Worm (Caenorhabditis elegans) whole organism, L3 larva: ENCODE measurements around the gene Y43F8B.25.

Source experiments
- aly-2 ChIP-seq: fragments of 150-350 bp; optimal IDR thresholded peaks from 2 replicates; lab custom pipeline; 2014; ENCODE audit warnings: missing biosample characterization, missing genetic modification characterization
- egl-27 ChIP-seq: sonication (generic microtip); optimal IDR thresholded peaks from 4 replicates; lab custom pipeline; 2017; ENCODE audit warnings: missing biosample characterization, missing genetic modification reagents, missing genetic modification characterization
- elt-3 ChIP-seq, 3 experiments: fragments of 150-350 bp in 1 of 3; sonication (generic microtip) in 2 of 3; optimal IDR thresholded peaks; 2 replicates in 2 of 3; 4 replicates in 1 of 3; lab custom pipeline; 2014 to 2017; ENCODE audit warnings: missing biosample characterization in 3 of 3, missing genetic modification characterization in 3 of 3
- lin-39 ChIP-seq: fragments of 150-350 bp; optimal IDR thresholded peaks from 2 replicates; lab custom pipeline; 2018; ENCODE audit warnings: missing biosample characterization, missing genetic modification reagents, missing genetic modification characterization
- nfya-1 ChIP-seq: sonication (generic microtip); optimal IDR thresholded peaks from 2 replicates; lab custom pipeline; 2017; ENCODE audit warnings: missing genetic modification characterization, mild to moderate bottlenecking, missing compliant biosample characterization, antibody characterized with exemption, moderate library complexity; ENCODE audit not compliant: insufficient read depth
- nhr-237 ChIP-seq: fragments of 150-350 bp; optimal IDR thresholded peaks from 2 replicates; lab custom pipeline; 2014; ENCODE audit warnings: missing biosample characterization, missing genetic modification characterization
- nhr-67 ChIP-seq: fragments of 150-350 bp; optimal IDR thresholded peaks from 2 replicates; lab custom pipeline; 2014; ENCODE audit warnings: missing biosample characterization, missing genetic modification characterization
- nhr-76 ChIP-seq: fragments of 150-350 bp; sonication (generic microtip); optimal IDR thresholded peaks from 5 replicates; lab custom pipeline; 2014; ENCODE audit warnings: missing biosample characterization, missing genetic modification characterization
- unc-62 ChIP-seq: fragments of 150-350 bp; sonication (generic microtip); optimal IDR thresholded peaks from 4 replicates; lab custom pipeline; 2014; ENCODE audit warnings: missing biosample characterization, missing genetic modification reagents, missing genetic modification characterization

DNA sequence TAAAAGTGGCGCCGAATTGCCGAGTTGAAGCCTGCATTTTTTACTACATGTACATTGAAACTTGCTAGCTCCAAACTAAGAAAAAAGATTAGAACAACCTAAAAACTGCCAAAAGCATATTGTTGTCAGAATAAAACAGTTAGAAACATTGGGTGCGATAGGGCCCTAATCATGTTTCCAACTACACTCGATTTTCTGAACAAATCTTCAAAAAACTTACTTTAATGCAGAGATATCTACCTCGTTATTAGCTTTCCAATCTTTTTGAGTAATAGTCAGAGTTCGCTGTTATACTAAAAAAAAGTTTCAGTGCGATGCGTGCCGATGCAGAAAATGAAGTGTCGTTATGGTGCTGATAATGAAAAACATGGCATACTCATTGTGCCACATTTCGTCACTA lies 7.1 kb upstream of the Y43F8B.25 start, which contains the start of the genes Y43F8B.13 and Y43F8B.14:
- TF ChIP-seq nfya-1 (tag; lab: Kevin White, UChicago) (no peak), unc-62 (GFP tag; lab: Kevin White, UChicago) (no peak), nhr-237 (tag; lab: Kevin White, UChicago) (no peak), elt-3 (tag; optimal IDR thresholded peaks at IDR 0.05; lab: Kevin White, UChicago) (no peak), egl-27 (tag; lab: Kevin White, UChicago) (no peak), nhr-76 (tag; lab: Kevin White, UChicago) (no peak), aly-2 (tag; lab: Kevin White, UChicago) (no peak), nhr-67 (tag; lab: Kevin White, UChicago) (no peak), lin-39 (tag; lab: Kevin White, UChicago) (no peak)
